Worm (Caenorhabditis elegans): ENCODE measurements around the gene exc-14.

- TF ChIP-seq zip-8 (tag; optimal IDR thresholded peaks at IDR 0.05) (no peak), unc-62 (GFP tag; optimal IDR thresholded peaks at IDR 0.05) (no peak), nhr-237 (tag; optimal IDR thresholded peaks at IDR 0.05) (no peak), nhr-28 (tag; optimal IDR thresholded peaks at IDR 0.05) (no peak), ztf-11 (tag; optimal IDR thresholded peaks at IDR 0.05) (no peak), pha-4 (tag; optimal IDR thresholded peaks at IDR 0.05) (no peak), snpc-4 (tag; optimal IDR thresholded peaks at IDR 0.05) (no peak), elt-3 (tag; optimal IDR thresholded peaks at IDR 0.05) (no peak), nhr-12 (tag; optimal IDR thresholded peaks at IDR 0.05) (no peak), elt-1 (tag; optimal IDR thresholded peaks at IDR 0.05; ENCODE audit: borderline replicate concordance, insufficient read depth) (no peak), blmp-1 (tag; optimal IDR thresholded peaks at IDR 0.05) (no peak)
These were observed 6.2 kb upstream of the exc-14 start, which contains the start of gene K11D12.12 for ce11 chrV:5052233-5052632.

Measured in whole organism, mixed stage, embryonic.